Worm (Caenorhabditis elegans): ENCODE measurements around the gene mig-32.

DNA sequence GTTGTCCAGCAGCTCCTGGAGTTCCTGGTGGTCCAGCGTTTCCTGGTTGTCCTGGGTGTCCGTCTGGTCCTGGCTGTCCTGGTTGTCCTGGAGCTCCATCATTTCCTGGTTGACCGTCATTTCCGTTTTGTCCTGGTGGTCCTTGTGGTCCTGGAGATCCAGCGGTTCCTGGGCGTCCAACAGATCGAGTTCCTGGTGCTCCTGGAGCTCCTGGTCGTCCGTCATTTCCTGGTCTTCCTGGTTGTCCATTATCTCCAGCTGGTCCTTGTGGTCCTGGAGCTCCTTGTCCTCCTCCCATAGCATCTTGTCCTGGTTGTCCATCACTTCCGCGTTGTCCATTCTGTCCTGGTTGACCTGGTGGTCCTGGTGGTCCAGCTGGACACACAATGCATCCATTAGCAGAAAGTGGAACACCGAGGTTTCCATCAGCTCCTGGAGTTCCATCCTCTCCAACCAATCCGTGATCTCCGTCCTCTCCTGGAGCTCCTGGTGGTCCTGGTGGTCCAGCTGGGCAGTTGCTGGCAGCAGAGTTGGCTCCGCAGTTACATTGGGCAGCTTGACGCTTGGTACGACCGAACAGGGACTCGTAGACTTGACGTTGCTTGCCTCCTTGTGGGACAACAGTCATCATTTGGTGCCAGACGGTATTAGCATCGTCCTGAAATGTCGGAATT is 17.1 kb upstream of the mig-32 start:
- TF ChIP-seq nhr-76 (tag; optimal IDR thresholded peaks at IDR 0.05) (no peak), eor-1 (tag; optimal IDR thresholded peaks at IDR 0.05) (no peak), nfya-1 (tag; optimal IDR thresholded peaks at IDR 0.05; ENCODE audit: insufficient read depth) (no peak), ceh-28 (tag; optimal IDR thresholded peaks at IDR 0.05) (no peak), pha-4 (tag; optimal IDR thresholded peaks at IDR 0.05) (no peak), zag-1 (tag; optimal IDR thresholded peaks at IDR 0.05) (no peak), ama-1 (optimal IDR thresholded peaks at IDR 0.05) (no peak), ztf-4 (tag; optimal IDR thresholded peaks at IDR 0.05) (no peak), ceh-82 (tag; optimal IDR thresholded peaks at IDR 0.05) (no peak), nhr-23 (tag; optimal IDR thresholded peaks at IDR 0.05) (no peak), mdl-1 (tag; optimal IDR thresholded peaks at IDR 0.05) (no peak), elt-3 (tag; optimal IDR thresholded peaks at IDR 0.05) (no peak)
